Fruit fly (Drosophila melanogaster) whole organism, embryonic: ENCODE data around the gene Scgbeta.

Experiments used
- Asciz ChIP-seq: fragments of 200-800 bp; sonication (Bioruptor generic); optimal IDR thresholded peaks from 2 replicates; lab custom pipeline; 2017; ENCODE audit warnings: missing biosample characterization, mild to moderate bottlenecking, missing genetic modification characterization, missing genetic modification reagents
- Blimp-1 ChIP-seq: fragments of 200-800 bp; sonication (Bioruptor generic); optimal IDR thresholded peaks from 3 replicates; lab custom pipeline; 2018; ENCODE audit warnings: missing biosample characterization, missing genetic modification characterization, mild to moderate bottlenecking, moderate library complexity, missing genetic modification reagents
- CG13287 ChIP-seq: fragments of 200-800 bp; sonication (Bioruptor generic); IDR thresholded peaks from 2 replicates; pipeline ENCODE4 v1.3.6; 2022; ENCODE audit warnings: missing biosample characterization, missing genetic modification characterization; ENCODE audit not compliant: partially characterized antibody
- CG13296 ChIP-seq: fragments of 200-800 bp; sonication (Bioruptor generic); optimal IDR thresholded peaks from 3 replicates; lab custom pipeline; 2018; ENCODE audit warnings: missing biosample characterization, mild to moderate bottlenecking, missing genetic modification characterization
- CG14710 ChIP-seq: fragments of 200-800 bp; sonication (Bioruptor generic); optimal IDR thresholded peaks from 3 replicates; lab custom pipeline; 2019; ENCODE audit warnings: missing biosample characterization, mild to moderate bottlenecking, missing genetic modification characterization, moderate library complexity
- CG15514 ChIP-seq: fragments of 200-800 bp; sonication (Bioruptor generic); optimal IDR thresholded peaks from 3 replicates; lab custom pipeline; 2017; ENCODE audit warnings: missing biosample characterization, missing genetic modification characterization, mild to moderate bottlenecking, moderate library complexity, missing genetic modification reagents
- CG1603 ChIP-seq: fragments of 200-800 bp; sonication (Bioruptor generic); optimal IDR thresholded peaks from 2 replicates; lab custom pipeline; 2019; ENCODE audit warnings: missing biosample characterization, mild to moderate bottlenecking, missing genetic modification characterization, moderate library complexity
- CG17361 ChIP-seq: fragments of 200-800 bp; sonication (Bioruptor generic); IDR thresholded peaks from 3 replicates; pipeline ENCODE4 v1.3.6; 2022; ENCODE audit warnings: missing biosample characterization, missing genetic modification characterization
- CG17385 ChIP-seq: fragments of 200-800 bp; sonication (Bioruptor generic); optimal IDR thresholded peaks from 3 replicates; lab custom pipeline; 2018; ENCODE audit warnings: missing biosample characterization, mild to moderate bottlenecking, missing genetic modification characterization
- CG17612 ChIP-seq: fragments of 200-800 bp; sonication (Bioruptor generic); IDR thresholded peaks from 2 replicates; pipeline ENCODE4 v1.3.6; 2022; ENCODE audit warnings: missing biosample characterization, missing genetic modification characterization
- CG17829 ChIP-seq: fragments of 200-800 bp; optimal IDR thresholded peaks from 2 replicates; lab custom pipeline; 2019; ENCODE audit warnings: missing biosample characterization, mild to moderate bottlenecking, missing genetic modification characterization, moderate library complexity
- CG31224 ChIP-seq: fragments of 200-800 bp; sonication (Bioruptor generic); IDR thresholded peaks from 2 replicates; pipeline ENCODE4 v1.3.6; 2022; ENCODE audit warnings: missing biosample characterization, missing genetic modification characterization
- CG34224 ChIP-seq: fragments of 200-800 bp; sonication (Bioruptor generic); IDR thresholded peaks from 3 replicates; pipeline ENCODE4 v1.3.6; 2022; ENCODE audit warnings: missing biosample characterization, missing genetic modification characterization; ENCODE audit not compliant: partially characterized antibody
- CG6654 ChIP-seq: fragments of 200-800 bp; sonication (Bioruptor generic); optimal IDR thresholded peaks from 2 replicates; lab custom pipeline; 2017; ENCODE audit warnings: missing biosample characterization, mild to moderate bottlenecking, missing genetic modification characterization
- CG6765 ChIP-seq: fragments of 200-800 bp; sonication (Bioruptor generic); optimal IDR thresholded peaks from 3 replicates; lab custom pipeline; 2017; ENCODE audit warnings: missing biosample characterization, mild to moderate bottlenecking, missing genetic modification characterization
- CG7839 ChIP-seq: fragments of 200-800 bp; sonication (Bioruptor generic); optimal IDR thresholded peaks from 3 replicates; lab custom pipeline; 2018; ENCODE audit warnings: missing biosample characterization, mild to moderate bottlenecking, missing genetic modification characterization, moderate library complexity
- CG9797 ChIP-seq: fragments of 200-800 bp; sonication (Bioruptor generic); optimal IDR thresholded peaks from 3 replicates; lab custom pipeline; 2018; ENCODE audit warnings: missing biosample characterization, mild to moderate bottlenecking, missing genetic modification characterization
- CG9932 ChIP-seq: fragments of 200-800 bp; sonication (Bioruptor generic); IDR thresholded peaks from 2 replicates; pipeline ENCODE4 v1.3.6; 2022; ENCODE audit warnings: missing biosample characterization, missing genetic modification characterization
- Dll ChIP-seq: fragments of 200-800 bp; sonication (Bioruptor generic); IDR thresholded peaks from 4 replicates; pipeline ENCODE4 v1.3.6; 2022; ENCODE audit warnings: missing biosample characterization, missing genetic modification characterization; ENCODE audit not compliant: partially characterized antibody
- Dp ChIP-seq: fragments of 200-800 bp; sonication (Bioruptor generic); optimal IDR thresholded peaks from 2 replicates; lab custom pipeline; 2018; ENCODE audit warnings: missing biosample characterization, mild to moderate bottlenecking, missing genetic modification characterization, moderate library complexity
- E2f2 ChIP-seq: fragments of 200-800 bp; sonication (Bioruptor generic); IDR thresholded peaks from 2 replicates; pipeline ENCODE4 v1.3.6; 2022; ENCODE audit warnings: missing biosample characterization, missing genetic modification characterization
- Fer3 ChIP-seq: fragments of 200-800 bp; sonication (Bioruptor generic); optimal IDR thresholded peaks from 2 replicates; lab custom pipeline; 2018; ENCODE audit warnings: missing biosample characterization, mild to moderate bottlenecking, missing genetic modification characterization, moderate library complexity
- HLH4C ChIP-seq: fragments of 200-800 bp; sonication (Bioruptor generic); IDR thresholded peaks from 3 replicates; pipeline ENCODE4 v1.3.6; 2022; ENCODE audit warnings: missing biosample characterization, missing genetic modification characterization; ENCODE audit not compliant: partially characterized antibody
- Hr39 ChIP-seq: fragments of >200 bp; optimal IDR thresholded peaks from 2 replicates; lab custom pipeline; 2017
- MBD-R2 ChIP-seq: fragments of 200-800 bp; sonication (Bioruptor generic); IDR thresholded peaks from 2 replicates; pipeline ENCODE4 v1.3.6; 2022; ENCODE audit warnings: missing biosample characterization, missing genetic modification characterization
- Myb ChIP-seq: fragments of 200-800 bp; sonication (Bioruptor generic); optimal IDR thresholded peaks from 2 replicates; lab custom pipeline; 2016; ENCODE audit warnings: missing biosample characterization, missing genetic modification characterization
- NfI ChIP-seq: fragments of 200-800 bp; sonication (Bioruptor generic); optimal IDR thresholded peaks from 3 replicates; lab custom pipeline; 2018; ENCODE audit warnings: missing biosample characterization, mild to moderate bottlenecking, missing genetic modification characterization, moderate library complexity
- Opbp ChIP-seq: fragments of 200-800 bp; sonication (Bioruptor generic); IDR thresholded peaks from 3 replicates; pipeline ENCODE4 v1.3.6; 2022; ENCODE audit warnings: missing biosample characterization, missing genetic modification characterization; ENCODE audit not compliant: partially characterized antibody
- Scr ChIP-seq: fragments of 200-800 bp; sonication (Bioruptor generic); IDR thresholded peaks from 2 replicates; pipeline ENCODE4 v1.3.6; 2022; ENCODE audit warnings: missing biosample characterization, missing genetic modification characterization; ENCODE audit not compliant: partially characterized antibody
- Six4 ChIP-seq: fragments of 200-800 bp; sonication (Bioruptor generic); optimal IDR thresholded peaks from 2 replicates; lab custom pipeline; 2016; ENCODE audit warnings: missing biosample characterization, missing genetic modification characterization
- Sry-β ChIP-seq: fragments of 200-800 bp; sonication (Bioruptor generic); optimal IDR thresholded peaks from 2 replicates; lab custom pipeline; 2018; ENCODE audit warnings: missing biosample characterization, mild to moderate bottlenecking, missing genetic modification characterization, moderate library complexity
- bsh ChIP-seq, 2 experiments: fragments of 200-800 bp; sonication (Bioruptor generic); optimal IDR thresholded peaks; 2 replicates each; lab custom pipeline; 2017 to 2018; ENCODE audit warnings: mild to moderate bottlenecking in 2 of 2, missing biosample characterization in 2 of 2, missing genetic modification characterization in 2 of 2, moderate library complexity in 1 of 2
- chinmo ChIP-seq: fragments of 200-800 bp; sonication (Bioruptor generic); IDR thresholded peaks from 4 replicates; pipeline ENCODE4 v1.3.6; 2022; ENCODE audit warnings: missing biosample characterization, missing genetic modification characterization; ENCODE audit not compliant: partially characterized antibody
- danr ChIP-seq: fragments of 200-800 bp; sonication (Bioruptor generic); IDR thresholded peaks from 2 replicates; pipeline ENCODE4 v1.3.6; 2022; ENCODE audit warnings: missing biosample characterization, missing genetic modification characterization
- fd96Cb ChIP-seq: fragments of 200-800 bp; sonication (Bioruptor generic); optimal IDR thresholded peaks from 2 replicates; lab custom pipeline; 2018; ENCODE audit warnings: missing biosample characterization, mild to moderate bottlenecking, missing genetic modification characterization, moderate library complexity
- gfzf ChIP-seq: fragments of 200-800 bp; sonication (Bioruptor generic); optimal IDR thresholded peaks from 2 replicates; lab custom pipeline; 2016; ENCODE audit warnings: missing biosample characterization, mild to moderate bottlenecking, missing genetic modification characterization, moderate library complexity
- inv ChIP-seq: fragments of 200-800 bp; sonication (Bioruptor generic); IDR thresholded peaks from 2 replicates; pipeline ENCODE4 v1.3.6; 2022; ENCODE audit warnings: missing biosample characterization, missing genetic modification characterization; ENCODE audit not compliant: partially characterized antibody
- lbe ChIP-seq: fragments of 200-800 bp; sonication (Bioruptor generic); optimal IDR thresholded peaks from 2 replicates; lab custom pipeline; 2016; ENCODE audit warnings: missing biosample characterization, mild to moderate bottlenecking, missing genetic modification characterization
- mld ChIP-seq: fragments of 200-800 bp; sonication (Bioruptor generic); IDR thresholded peaks from 3 replicates; pipeline ENCODE4 v1.3.6; 2022; ENCODE audit warnings: missing biosample characterization, missing genetic modification characterization; ENCODE audit not compliant: partially characterized antibody
- nerfin-2 ChIP-seq: fragments of 200-800 bp; sonication (Bioruptor generic); IDR thresholded peaks from 2 replicates; pipeline ENCODE4 v1.3.6; 2022; ENCODE audit warnings: missing biosample characterization, missing genetic modification characterization; ENCODE audit not compliant: partially characterized antibody
- nmo ChIP-seq: fragments of 200-800 bp; sonication (Bioruptor generic); optimal IDR thresholded peaks from 2 replicates; lab custom pipeline; 2018; ENCODE audit warnings: missing biosample characterization, mild to moderate bottlenecking, missing genetic modification characterization, moderate library complexity
- org-1 ChIP-seq: fragments of 200-800 bp; sonication (Bioruptor generic); optimal IDR thresholded peaks from 2 replicates; lab custom pipeline; 2017; ENCODE audit warnings: missing biosample characterization, missing genetic modification characterization
- pros ChIP-seq: fragments of 200-800 bp; sonication (Bioruptor generic); optimal IDR thresholded peaks from 3 replicates; lab custom pipeline; 2019; ENCODE audit warnings: missing biosample characterization, mild to moderate bottlenecking, missing genetic modification characterization, moderate library complexity
- sd ChIP-seq: fragments of 200-800 bp; sonication (Bioruptor generic); optimal IDR thresholded peaks from 3 replicates; lab custom pipeline; 2018; ENCODE audit warnings: missing biosample characterization, mild to moderate bottlenecking, missing genetic modification characterization, moderate library complexity
- tna ChIP-seq: fragments of 200-800 bp; sonication (Bioruptor generic); IDR thresholded peaks from 2 replicates; pipeline ENCODE4 v1.3.6; 2022; ENCODE audit warnings: missing biosample characterization, missing genetic modification characterization; ENCODE audit not compliant: partially characterized antibody
- unc-4 ChIP-seq: fragments of 200-800 bp; sonication (Bioruptor generic); IDR thresholded peaks from 2 replicates; pipeline ENCODE4 v1.3.6; 2022; ENCODE audit warnings: missing biosample characterization, missing genetic modification characterization; ENCODE audit not compliant: partially characterized antibody

Scgbeta gene

DNA sequence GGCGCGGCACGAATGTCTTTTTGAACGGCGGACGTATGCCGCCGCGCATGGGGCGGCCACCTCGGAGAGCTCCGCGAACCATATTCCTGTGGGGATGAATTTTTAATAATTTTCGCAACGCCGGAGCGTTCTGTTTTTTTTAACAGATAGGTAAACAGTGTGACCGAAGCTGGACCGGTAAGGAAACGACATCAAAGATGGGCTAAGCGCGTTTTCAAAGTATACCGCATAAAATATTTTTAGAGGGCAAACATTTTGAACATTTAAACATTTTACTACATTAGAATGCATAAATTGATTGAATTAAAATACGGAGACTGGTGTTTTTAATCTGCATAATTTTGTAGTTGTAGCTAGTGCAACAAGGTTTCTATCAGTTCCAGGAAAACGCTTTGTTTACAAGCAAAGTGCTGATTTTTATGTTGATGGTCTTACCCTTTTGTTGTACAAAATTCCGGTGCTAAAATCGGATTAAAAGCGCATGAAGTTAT lies 6.9 kb upstream of the Scgbeta start, which contains the start of the genes CG5641 and CG5245 (continued):
- peak; percentile 69 for TF ChIP-seq CG9797 (GFP tag; lab: Kevin White, UChicago)
- peak; percentile 85 for TF ChIP-seq gfzf (GFP tag; lab: Kevin White, UChicago)
- TF ChIP-seq nmo (GFP tag; lab: Kevin White, UChicago) = peak; percentile 20
- TF ChIP-seq CG17361 (GFP tag; lab: Robert Waterston, UW) = no peak
- no peak for TF ChIP-seq pros (GFP tag; lab: Kevin White, UChicago)
- TF ChIP-seq CG6654 (GFP tag; lab: Kevin White, UChicago) = no peak
- no peak for TF ChIP-seq CG17829 (tag; lab: Kevin White, UChicago)
- peak; percentile 31 for TF ChIP-seq Myb (GFP tag; lab: Kevin White, UChicago)
- TF ChIP-seq CG9932 (GFP tag; lab: Robert Waterston, UW) = no peak
- TF ChIP-seq CG17612 (GFP tag; lab: Robert Waterston, UW) = no peak
- TF ChIP-seq Opbp (GFP tag; lab: Robert Waterston, UW) = 0 out of 3 replicates have a peak, but pooled peaks have one; percentile 12
- TF ChIP-seq sd (tag; lab: Kevin White, UChicago) = no peak
- peak; percentile 14 for TF ChIP-seq Sry-β (GFP tag; lab: Kevin White, UChicago)
- no peak for TF ChIP-seq fd96Cb (tag; lab: Kevin White, UChicago)
- TF ChIP-seq CG1603 (tag; lab: Kevin White, UChicago) = peak; percentile 11

DNA sequence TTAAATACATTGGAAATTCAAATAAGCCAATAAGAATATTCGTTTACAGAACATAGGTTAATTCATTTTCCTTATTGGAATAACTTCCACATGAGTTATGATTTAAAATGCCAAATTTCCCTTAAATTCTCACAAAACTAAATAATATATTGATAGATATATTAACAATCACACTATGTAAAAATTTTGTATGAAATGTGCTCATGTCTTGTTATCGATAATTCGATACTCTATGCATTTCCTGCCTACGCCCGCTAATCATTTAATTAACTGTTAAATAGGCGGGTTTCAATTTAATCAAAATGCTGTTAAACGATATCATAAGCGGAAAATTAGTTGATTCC lies 4.1 kb upstream of the Scgbeta start, which contains the start of gene NANS:
TSS of gene NANS (plus strand) at position 269 of the 344 bp plus-strand sequence.
- TF ChIP-seq CG7839 (tag; lab: Kevin White, UChicago) = no peak
- TF ChIP-seq CG15514 = peak; percentile 34
- TF ChIP-seq danr (GFP tag; lab: Robert Waterston, UW) = no peak
- peak; percentile 8 for TF ChIP-seq NfI (GFP tag; lab: Kevin White, UChicago)
- peak; percentile 18; the same call in 1 of the 2 replicates for TF ChIP-seq CG13287 (GFP tag; lab: Robert Waterston, UW)
- peak; percentile 20 for TF ChIP-seq CG17361 (GFP tag; lab: Robert Waterston, UW)
- no peak for TF ChIP-seq Hr39 (lab: Kevin White, UChicago)
- TF ChIP-seq bsh (GFP tag; optimal IDR thresholded peaks at IDR 0.05; lab: Kevin White, UChicago) = no peak
- TF ChIP-seq MBD-R2 (GFP tag; lab: Robert Waterston, UW) = no peak
- peak; percentile 5 for TF ChIP-seq CG14710
- peak; percentile 17 for TF ChIP-seq lbe (GFP tag; lab: Kevin White, UChicago)
- peak; percentile 65 for TF ChIP-seq CG34224 (GFP tag; lab: Robert Waterston, UW)
- TF ChIP-seq Dll (GFP tag; lab: Robert Waterston, UW) = peak; percentile 44; the same call in 1 of the 4 replicates
- TF ChIP-seq unc-4 (GFP tag; lab: Robert Waterston, UW) = 0 out of 2 replicates have a peak, but pooled peaks have one; percentile 27
- no peak for TF ChIP-seq org-1 (GFP tag; lab: Kevin White, UChicago)
- TF ChIP-seq Asciz (GFP tag; lab: Kevin White, UChicago) = no peak
- 0 out of 3 replicates have a peak, but pooled peaks have one; percentile 5 for TF ChIP-seq mld (GFP tag; lab: Robert Waterston, UW)
- TF ChIP-seq Fer3 = peak; percentile 9
- TF ChIP-seq E2f2 (GFP tag; lab: Robert Waterston, UW) = peak; percentile 57
- no peak for TF ChIP-seq Blimp-1 (GFP tag; lab: Kevin White, UChicago)
- peak; percentile 27 for TF ChIP-seq Dp (GFP tag; lab: Kevin White, UChicago)
- peak; percentile 41; the same call in 1 of the 3 replicates for TF ChIP-seq HLH4C (GFP tag; lab: Robert Waterston, UW)
- peak; percentile 5 for TF ChIP-seq CG13296 (GFP tag; lab: Kevin White, UChicago)
- TF ChIP-seq tna (GFP tag; lab: Robert Waterston, UW) = 0 out of 2 replicates have a peak, but pooled peaks have one; percentile 31
- TF ChIP-seq nerfin-2 (GFP tag; lab: Robert Waterston, UW) = peak; percentile 38; the same call in 1 of the 2 replicates
- TF ChIP-seq CG17385 (GFP tag; lab: Kevin White, UChicago) = peak; percentile 21
- TF ChIP-seq Six4 (GFP tag; lab: Kevin White, UChicago) = no peak
- peak; percentile 3 for TF ChIP-seq CG6765
- 0 out of 2 replicates have a peak, but pooled peaks have one; percentile 4 for TF ChIP-seq inv
- TF ChIP-seq Scr (GFP tag; lab: Robert Waterston, UW) = peak; percentile 47; the same call in 1 of the 2 replicates
- 0 out of 4 replicates have a peak, but pooled peaks have one; percentile 64 for TF ChIP-seq chinmo (GFP tag; lab: Robert Waterston, UW)
- no peak for TF ChIP-seq CG31224 (GFP tag; lab: Robert Waterston, UW)
